Worm (Caenorhabditis elegans): ENCODE data around the gene T12A2.21.

T12A2.21 gene

ce11 chrIII:6280070-6280596 lies 43.6 kb upstream of the T12A2.21 start, which contains the start of gene hmg-1.2 (continued):
- peak; percentile 52 for TF ChIP-seq pqm-1 (tag; optimal IDR thresholded peaks at IDR 0.05)
- no peak for TF ChIP-seq aly-2 (tag; optimal IDR thresholded peaks at IDR 0.05)
- peak; percentile 85 for TF ChIP-seq unc-62 (GFP tag; optimal IDR thresholded peaks at IDR 0.05)
- TF ChIP-seq nhr-237 (tag; optimal IDR thresholded peaks at IDR 0.05): no peak
- no peak for TF ChIP-seq ztf-11 (tag; optimal IDR thresholded peaks at IDR 0.05)
- TF ChIP-seq ZK546.5 (tag; optimal IDR thresholded peaks at IDR 0.05): no peak
- TF ChIP-seq lin-39 (tag; optimal IDR thresholded peaks at IDR 0.05): peak; percentile 70
- TF ChIP-seq ceh-82 (tag; optimal IDR thresholded peaks at IDR 0.05): no peak
- TF ChIP-seq sea-2 (GFP tag; optimal IDR thresholded peaks at IDR 0.05): no peak
- peak; percentile 48 for TF ChIP-seq lin-15B (tag; optimal IDR thresholded peaks at IDR 0.05)
- peak; percentile 71 for TF ChIP-seq egl-5 (tag; optimal IDR thresholded peaks at IDR 0.05)
- no peak for TF ChIP-seq ceh-9 (tag; optimal IDR thresholded peaks at IDR 0.05)
- TF ChIP-seq R02D3.7 (tag; optimal IDR thresholded peaks at IDR 0.05): peak; percentile 67
- TF ChIP-seq zag-1 (tag; optimal IDR thresholded peaks at IDR 0.05): peak; percentile 47

- TF ChIP-seq ceh-9 (tag; optimal IDR thresholded peaks at IDR 0.05) (no peak), nhr-76 (tag; optimal IDR thresholded peaks at IDR 0.05) (no peak), ceh-28 (tag; optimal IDR thresholded peaks at IDR 0.05) (no peak), aly-2 (tag; optimal IDR thresholded peaks at IDR 0.05) (no peak), hmg-11 (tag; optimal IDR thresholded peaks at IDR 0.05) (no peak), elt-3 (tag; optimal IDR thresholded peaks at IDR 0.05) (no peak), nhr-237 (tag; optimal IDR thresholded peaks at IDR 0.05) (no peak), lin-15B (tag; optimal IDR thresholded peaks at IDR 0.05) (no peak), elt-2 (tag; optimal IDR thresholded peaks at IDR 0.05) (no peak), mdl-1 (tag; optimal IDR thresholded peaks at IDR 0.05) (no peak), fos-1 (tag; optimal IDR thresholded peaks at IDR 0.05) (no peak)
Measured at ce11 chrIII:6279453-6279852, 42.9 kb upstream of the T12A2.21 start.

- TF ChIP-seq skn-1 (tag; optimal IDR thresholded peaks at IDR 0.05): peak; percentile 3
- TF ChIP-seq nhr-25 (tag; optimal IDR thresholded peaks at IDR 0.05): no peak
- no peak for TF ChIP-seq mml-1 (tag; optimal IDR thresholded peaks at IDR 0.05)
- TF ChIP-seq ztf-11 (tag; optimal IDR thresholded peaks at IDR 0.05): no peak
- no peak for TF ChIP-seq fos-1 (tag; optimal IDR thresholded peaks at IDR 0.05)
- TF ChIP-seq daf-12 (tag; optimal IDR thresholded peaks at IDR 0.05): no peak
- no peak for TF ChIP-seq zag-1 (tag; optimal IDR thresholded peaks at IDR 0.05)
- TF ChIP-seq eor-1 (tag; optimal IDR thresholded peaks at IDR 0.05): no peak
- TF ChIP-seq elt-1 (tag; optimal IDR thresholded peaks at IDR 0.05): no peak
- TF ChIP-seq ztf-4 (tag; optimal IDR thresholded peaks at IDR 0.05): no peak
- TF ChIP-seq egl-5 (tag; optimal IDR thresholded peaks at IDR 0.05): no peak
- no peak for TF ChIP-seq elt-3 (tag; optimal IDR thresholded peaks at IDR 0.05)
- TF ChIP-seq egl-27 (tag; optimal IDR thresholded peaks at IDR 0.05): no peak
- no peak for TF ChIP-seq unc-39 (tag; optimal IDR thresholded peaks at IDR 0.05)
- TF ChIP-seq nhr-12 (tag; optimal IDR thresholded peaks at IDR 0.05): no peak
- no peak for TF ChIP-seq nhr-28 (tag; optimal IDR thresholded peaks at IDR 0.05)
- TF ChIP-seq jun-1 (tag; optimal IDR thresholded peaks at IDR 0.05): no peak
- peak; percentile 44 for TF ChIP-seq elt-2 (tag; optimal IDR thresholded peaks at IDR 0.05)
- peak; percentile 21 for TF ChIP-seq R02D3.7 (tag; optimal IDR thresholded peaks at IDR 0.05)
- no peak for TF ChIP-seq nhr-77 (tag; optimal IDR thresholded peaks at IDR 0.05)
- no peak for TF ChIP-seq nhr-76 (tag; optimal IDR thresholded peaks at IDR 0.05)
- TF ChIP-seq fkh-2 (tag; optimal IDR thresholded peaks at IDR 0.05): no peak
- no peak for TF ChIP-seq ZK546.5 (tag; optimal IDR thresholded peaks at IDR 0.05)
- no peak for TF ChIP-seq hmg-11 (tag; optimal IDR thresholded peaks at IDR 0.05)
- TF ChIP-seq pha-4 (tag; optimal IDR thresholded peaks at IDR 0.05): peak; percentile 62
- TF ChIP-seq nhr-11 (tag; optimal IDR thresholded peaks at IDR 0.05): no peak
- no peak for TF ChIP-seq lin-15B (tag; optimal IDR thresholded peaks at IDR 0.05)
- peak; percentile 22 for TF ChIP-seq nhr-43 (tag; optimal IDR thresholded peaks at IDR 0.05; ENCODE audit: poor library complexity, severe bottlenecking)
- TF ChIP-seq snpc-4 (tag; optimal IDR thresholded peaks at IDR 0.05): no peak
- no peak for TF ChIP-seq fkh-10 (GFP tag; optimal IDR thresholded peaks at IDR 0.05)
- no peak for TF ChIP-seq unc-62 (GFP tag; optimal IDR thresholded peaks at IDR 0.05)
- peak; percentile 59 for TF ChIP-seq ceh-28 (tag; optimal IDR thresholded peaks at IDR 0.05)
- TF ChIP-seq ama-1 (optimal IDR thresholded peaks at IDR 0.05): no peak
- TF ChIP-seq aly-2 (tag; optimal IDR thresholded peaks at IDR 0.05): no peak
- TF ChIP-seq sea-2 (GFP tag; optimal IDR thresholded peaks at IDR 0.05): no peak
- no peak for TF ChIP-seq nhr-237 (tag; optimal IDR thresholded peaks at IDR 0.05)
- TF ChIP-seq nhr-23 (tag; optimal IDR thresholded peaks at IDR 0.05): peak; percentile 6
- peak; percentile 73 for TF ChIP-seq nfya-1 (tag; optimal IDR thresholded peaks at IDR 0.05; ENCODE audit: insufficient read depth)
- TF ChIP-seq ceh-9 (tag; optimal IDR thresholded peaks at IDR 0.05): no peak
- TF ChIP-seq pqm-1 (tag; optimal IDR thresholded peaks at IDR 0.05): no peak
- TF ChIP-seq ceh-82 (tag; optimal IDR thresholded peaks at IDR 0.05): peak; percentile 14
- TF ChIP-seq mdl-1 (tag; optimal IDR thresholded peaks at IDR 0.05): peak; percentile 78
- TF ChIP-seq tbx-2 (tag; optimal IDR thresholded peaks at IDR 0.05): no peak
- no peak for TF ChIP-seq lin-39 (tag; optimal IDR thresholded peaks at IDR 0.05)
- no peak for TF ChIP-seq nhr-67 (tag; optimal IDR thresholded peaks at IDR 0.05)
- TF ChIP-seq ceh-16 (tag; optimal IDR thresholded peaks at IDR 0.05): no peak
Measured at ce11 chrIII:6278301-6278827, 41.8 kb upstream of the T12A2.21 start, which contains the start of gene C18F10.7. C18F10.7 (minus strand) TSS chrIII:6278351.
